Fruit fly (Drosophila melanogaster) whole organism, embryonic: ENCODE data around the gene CG7094.

Experiments
- CG11560 ChIP-seq: fragments of 200-800 bp; sonication (Bioruptor generic); IDR thresholded peaks from 3 replicates; pipeline ENCODE4 v1.3.6; 2022; ENCODE audit warnings: missing biosample characterization, missing genetic modification characterization
- CG12155 ChIP-seq: fragments of 200-800 bp; sonication (Bioruptor generic); optimal IDR thresholded peaks from 3 replicates; lab custom pipeline; 2016; ENCODE audit warnings: missing biosample characterization, missing genetic modification characterization
- CG12659 ChIP-seq: fragments of 200-800 bp; sonication (Bioruptor generic); optimal IDR thresholded peaks from 3 replicates; lab custom pipeline; 2017; ENCODE audit warnings: mild to moderate bottlenecking, missing biosample characterization, missing genetic modification reagents, missing genetic modification characterization
- CG12769 ChIP-seq: fragments of 200-800 bp; sonication (Bioruptor generic); optimal IDR thresholded peaks from 2 replicates; lab custom pipeline; 2019; ENCODE audit warnings: missing biosample characterization, mild to moderate bottlenecking, missing genetic modification characterization, moderate library complexity
- CG14710 ChIP-seq: fragments of 200-800 bp; sonication (Bioruptor generic); optimal IDR thresholded peaks from 3 replicates; lab custom pipeline; 2019; ENCODE audit warnings: missing biosample characterization, mild to moderate bottlenecking, missing genetic modification characterization, moderate library complexity
- CG15073 ChIP-seq: fragments of 200-800 bp; sonication (Bioruptor generic); optimal IDR thresholded peaks from 2 replicates; lab custom pipeline; 2016; ENCODE audit warnings: missing biosample characterization, missing genetic modification characterization
- CG1529 ChIP-seq: fragments of 200-800 bp; sonication (Bioruptor generic); optimal IDR thresholded peaks from 3 replicates; lab custom pipeline; 2018; ENCODE audit warnings: missing biosample characterization, missing genetic modification characterization
- CG1647 ChIP-seq: fragments of 200-800 bp; sonication (Bioruptor generic); optimal IDR thresholded peaks from 3 replicates; lab custom pipeline; 2016; ENCODE audit warnings: missing biosample characterization, missing genetic modification characterization
- CG17328 ChIP-seq: fragments of 200-800 bp; sonication (Bioruptor generic); IDR thresholded peaks from 2 replicates; pipeline ENCODE4 v1.3.6; 2022; ENCODE audit warnings: missing biosample characterization, missing genetic modification characterization
- CG2678 ChIP-seq: fragments of 200-800 bp; sonication (Bioruptor generic); optimal IDR thresholded peaks from 3 replicates; lab custom pipeline; 2019; ENCODE audit warnings: missing biosample characterization, mild to moderate bottlenecking, missing genetic modification characterization, moderate library complexity
- CG6654 ChIP-seq: fragments of 200-800 bp; sonication (Bioruptor generic); optimal IDR thresholded peaks from 2 replicates; lab custom pipeline; 2017; ENCODE audit warnings: missing biosample characterization, mild to moderate bottlenecking, missing genetic modification characterization
- CG6683 ChIP-seq: fragments of 200-800 bp; sonication (Bioruptor generic); optimal IDR thresholded peaks from 2 replicates; lab custom pipeline; 2017; ENCODE audit warnings: missing biosample characterization, mild to moderate bottlenecking, missing genetic modification characterization, missing genetic modification reagents
- CG9215 ChIP-seq: fragments of 200-800 bp; sonication (Bioruptor generic); IDR thresholded peaks from 2 replicates; pipeline ENCODE4 v1.3.6; 2022; ENCODE audit warnings: missing biosample characterization, missing genetic modification characterization
- CG9727 ChIP-seq: fragments of 200-800 bp; sonication (Bioruptor generic); optimal IDR thresholded peaks from 3 replicates; lab custom pipeline; 2017; ENCODE audit warnings: missing biosample characterization, mild to moderate bottlenecking, missing genetic modification characterization
- CG9876 ChIP-seq: fragments of 200-800 bp; sonication (Bioruptor generic); optimal IDR thresholded peaks from 2 replicates; lab custom pipeline; 2016; ENCODE audit warnings: missing biosample characterization, missing genetic modification characterization
- CkIIα-i1 ChIP-seq: fragments of 200-800 bp; sonication (Bioruptor generic); IDR thresholded peaks from 2 replicates; pipeline ENCODE4 v1.3.6; 2022; ENCODE audit warnings: missing biosample characterization, missing genetic modification characterization
- H15 ChIP-seq: fragments of 200-800 bp; sonication (Bioruptor generic); IDR thresholded peaks from 3 replicates; pipeline ENCODE4 v1.3.6; 2022; ENCODE audit warnings: missing biosample characterization, missing genetic modification characterization
- HmgD ChIP-seq: fragments of 200-800 bp; sonication (Bioruptor generic); optimal IDR thresholded peaks from 3 replicates; lab custom pipeline; 2016; ENCODE audit warnings: missing biosample characterization, missing genetic modification characterization
- Hsf ChIP-seq: fragments of 200-800 bp; sonication (Bioruptor generic); optimal IDR thresholded peaks from 3 replicates; lab custom pipeline; 2016; ENCODE audit warnings: missing biosample characterization, missing genetic modification characterization
- Kr ChIP-seq: fragments of 200-800 bp; sonication (Bioruptor generic); optimal IDR thresholded peaks from 2 replicates; lab custom pipeline; 2017; ENCODE audit warnings: missing biosample characterization, mild to moderate bottlenecking, missing genetic modification characterization
- Lhr ChIP-seq: fragments of 200-800 bp; sonication (Bioruptor generic); optimal IDR thresholded peaks from 3 replicates; lab custom pipeline; 2017; ENCODE audit warnings: mild to moderate bottlenecking, missing biosample characterization, missing genetic modification reagents, missing genetic modification characterization
- Meics ChIP-seq: fragments of 200-800 bp; sonication (Bioruptor generic); optimal IDR thresholded peaks from 2 replicates; lab custom pipeline; 2017; ENCODE audit warnings: missing biosample characterization, mild to moderate bottlenecking, missing genetic modification characterization
- NFAT ChIP-seq: fragments of 200-800 bp; sonication (Bioruptor generic); IDR thresholded peaks from 2 replicates; pipeline ENCODE4 v1.3.6; 2022; ENCODE audit warnings: missing biosample characterization, missing genetic modification characterization
- Opbp ChIP-seq: fragments of 200-800 bp; sonication (Bioruptor generic); IDR thresholded peaks from 3 replicates; pipeline ENCODE4 v1.3.6; 2022; ENCODE audit warnings: missing biosample characterization, missing genetic modification characterization; ENCODE audit not compliant: partially characterized antibody
- PHDP ChIP-seq: fragments of 200-800 bp; sonication (Bioruptor generic); optimal IDR thresholded peaks from 3 replicates; lab custom pipeline; 2018; ENCODE audit warnings: missing biosample characterization, mild to moderate bottlenecking, missing genetic modification characterization, moderate library complexity
- Sox100B ChIP-seq: fragments of 200-800 bp; sonication (Bioruptor generic); optimal IDR thresholded peaks from 3 replicates; lab custom pipeline; 2018; ENCODE audit warnings: missing biosample characterization, mild to moderate bottlenecking, missing genetic modification characterization
- Ssrp ChIP-seq: fragments of 200-800 bp; sonication (Bioruptor generic); optimal IDR thresholded peaks from 2 replicates; lab custom pipeline; 2018; ENCODE audit warnings: missing biosample characterization, mild to moderate bottlenecking, missing genetic modification characterization, moderate library complexity
- TFAM ChIP-seq: fragments of 200-800 bp; sonication (Bioruptor generic); optimal IDR thresholded peaks from 2 replicates; lab custom pipeline; 2017; ENCODE audit warnings: missing biosample characterization, missing genetic modification characterization, inconsistent platforms
- YL-1 ChIP-seq: fragments of 200-800 bp; sonication (Bioruptor generic); optimal IDR thresholded peaks from 3 replicates; lab custom pipeline; 2017; ENCODE audit warnings: missing biosample characterization, mild to moderate bottlenecking, missing genetic modification characterization
- az2 ChIP-seq: fragments of 200-800 bp; sonication (Bioruptor generic); optimal IDR thresholded peaks from 3 replicates; lab custom pipeline; 2016; ENCODE audit warnings: missing biosample characterization, missing genetic modification characterization
- bigmax ChIP-seq: fragments of 200-800 bp; sonication (Bioruptor generic); optimal IDR thresholded peaks from 2 replicates; lab custom pipeline; 2018; ENCODE audit warnings: missing biosample characterization, mild to moderate bottlenecking, missing genetic modification characterization
- cad ChIP-seq: fragments of >200 bp; optimal IDR thresholded peaks from 2 replicates; lab custom pipeline; 2017; ENCODE audit warnings: missing biosample characterization, missing genetic modification characterization
- cato ChIP-seq: fragments of 200-800 bp; sonication (Bioruptor generic); optimal IDR thresholded peaks from 2 replicates; lab custom pipeline; 2016; ENCODE audit warnings: missing biosample characterization, missing genetic modification characterization, borderline replicate concordance
- dati ChIP-seq: fragments of 200-800 bp; sonication (Bioruptor generic); IDR thresholded peaks from 2 replicates; pipeline ENCODE4 v1.3.6; 2022; ENCODE audit warnings: missing biosample characterization, missing genetic modification characterization
- dmrt11E ChIP-seq: fragments of 200-800 bp; sonication (Bioruptor generic); optimal IDR thresholded peaks from 3 replicates; lab custom pipeline; 2018; ENCODE audit warnings: missing biosample characterization, mild to moderate bottlenecking, missing genetic modification characterization, moderate library complexity
- ems ChIP-seq: fragments of 200-800 bp; sonication (Bioruptor generic); optimal IDR thresholded peaks from 3 replicates; lab custom pipeline; 2016; ENCODE audit warnings: missing biosample characterization, missing genetic modification characterization
- eyg ChIP-seq: fragments of 200-800 bp; sonication (Bioruptor generic); optimal IDR thresholded peaks from 3 replicates; lab custom pipeline; 2016; ENCODE audit warnings: missing biosample characterization, missing genetic modification characterization
- gcm ChIP-seq: fragments of 200-800 bp; sonication (Bioruptor generic); optimal IDR thresholded peaks from 2 replicates; lab custom pipeline; 2019; ENCODE audit warnings: missing biosample characterization, mild to moderate bottlenecking, missing genetic modification characterization, moderate library complexity
- gt ChIP-seq: fragments of 200-800 bp; sonication (Bioruptor generic); IDR thresholded peaks from 2 replicates; pipeline ENCODE4 v1.3.6; 2022; ENCODE audit warnings: missing biosample characterization, missing genetic modification characterization
- lola ChIP-seq, 3 experiments: fragments of >200 bp in 2 of 3; fragments of 200-800 bp in 1 of 3; sonication (Bioruptor generic) in 1 of 3; optimal IDR thresholded peaks; 2 replicates each; lab custom pipeline; 2017 to 2019; ENCODE audit warnings: missing biosample characterization in 3 of 3, missing genetic modification characterization in 3 of 3, mild to moderate bottlenecking in 1 of 3, moderate library complexity in 1 of 3
- maf-S ChIP-seq: fragments of 200-800 bp; sonication (Bioruptor generic); optimal IDR thresholded peaks from 2 replicates; lab custom pipeline; 2016; ENCODE audit warnings: missing biosample characterization, missing genetic modification characterization
- nmo ChIP-seq: fragments of 200-800 bp; sonication (Bioruptor generic); optimal IDR thresholded peaks from 2 replicates; lab custom pipeline; 2018; ENCODE audit warnings: missing biosample characterization, mild to moderate bottlenecking, missing genetic modification characterization, moderate library complexity
- prd ChIP-seq, 3 experiments: fragments of >200 bp in 2 of 3; fragments of 200-800 bp in 1 of 3; sonication (Bioruptor generic) in 1 of 3; optimal IDR thresholded peaks in 2 of 3; IDR thresholded peaks in 1 of 3; 2 replicates in 2 of 3; 3 replicates in 1 of 3; pipeline versions ENCODE4 v1.3.6 to Lab custom; 2017 to 2022; ENCODE audit warnings: missing biosample characterization in 1 of 3, missing genetic modification characterization in 1 of 3
- rib ChIP-seq: fragments of 200-800 bp; sonication (Bioruptor generic); IDR thresholded peaks from 2 replicates; pipeline ENCODE4 v1.3.6; 2022; ENCODE audit warnings: missing biosample characterization, missing genetic modification characterization
- sd ChIP-seq: fragments of 200-800 bp; sonication (Bioruptor generic); optimal IDR thresholded peaks from 3 replicates; lab custom pipeline; 2018; ENCODE audit warnings: missing biosample characterization, mild to moderate bottlenecking, missing genetic modification characterization, moderate library complexity
- ssp ChIP-seq: fragments of 200-800 bp; sonication (Bioruptor generic); IDR thresholded peaks from 2 replicates; pipeline ENCODE4 v1.3.6; 2022; ENCODE audit warnings: missing biosample characterization, missing genetic modification characterization
- stwl ChIP-seq: fragments of 200-800 bp; sonication (Bioruptor generic); optimal IDR thresholded peaks from 3 replicates; lab custom pipeline; 2018; ENCODE audit warnings: missing biosample characterization, mild to moderate bottlenecking, missing genetic modification characterization, moderate library complexity
- ttk ChIP-seq: fragments of 200-800 bp; sonication (Bioruptor generic); IDR thresholded peaks from 2 replicates; pipeline ENCODE4 v2.1.2; 2022; ENCODE audit warnings: missing biosample characterization, missing genetic modification characterization
- z ChIP-seq: fragments of 200-800 bp; sonication (Bioruptor generic); IDR thresholded peaks from 3 replicates; pipeline ENCODE4 v1.3.6; 2022; ENCODE audit warnings: missing biosample characterization, missing genetic modification characterization

The CG7094 gene

DNA sequence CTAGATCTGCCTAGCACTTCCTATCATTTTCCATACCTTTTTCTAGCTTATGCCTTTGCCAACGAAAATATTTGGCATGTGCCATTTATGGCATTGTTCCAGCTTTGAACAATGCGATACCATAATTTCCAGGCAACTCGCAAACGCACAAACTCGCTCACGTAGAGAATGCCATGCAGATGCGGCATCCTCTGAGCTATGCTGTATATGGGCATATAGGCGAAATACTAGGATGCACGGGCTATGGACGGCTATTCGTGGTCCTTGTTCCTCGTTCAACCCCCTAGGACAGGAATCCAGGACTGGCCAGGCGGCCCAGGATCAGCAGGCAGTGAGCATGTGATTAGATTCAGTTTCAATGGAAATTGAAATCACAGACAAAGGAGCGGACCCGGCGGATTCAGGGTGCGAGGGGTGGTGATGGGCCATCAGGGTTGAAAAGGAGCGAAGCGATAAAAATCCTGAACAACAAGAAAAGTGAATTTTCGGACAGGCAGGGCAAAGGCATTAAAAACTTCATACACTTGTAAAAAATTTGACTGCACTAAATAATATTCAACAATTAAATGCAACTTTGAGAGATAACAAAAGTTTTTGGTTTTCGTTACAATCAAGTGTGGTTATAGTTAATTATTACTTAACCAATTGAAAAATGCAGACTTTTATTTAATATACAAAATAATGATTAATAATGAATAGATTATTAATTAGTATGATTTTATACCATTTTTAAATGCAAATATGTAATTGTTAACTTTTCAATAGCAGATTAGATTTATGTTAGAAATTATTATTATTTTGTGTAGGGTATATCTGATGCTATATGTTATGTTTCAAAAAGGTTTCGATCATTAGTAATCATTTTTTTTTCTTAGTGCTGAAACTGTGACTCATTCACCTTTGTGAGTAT lies 32.9 kb upstream of the CG7094 start (continued):
- TF ChIP-seq CkIIα-i1 (GFP tag; lab: Robert Waterston, UW): no peak
- no peak for TF ChIP-seq cad
- TF ChIP-seq gcm (GFP tag; lab: Kevin White, UChicago): no peak
- TF ChIP-seq CG1529 (GFP tag; lab: Kevin White, UChicago): no peak
- TF ChIP-seq Kr (GFP tag; lab: Kevin White, UChicago): no peak
- no peak for TF ChIP-seq CG11560 (tag; lab: Robert Waterston, UW)
- TF ChIP-seq Hsf (GFP tag; lab: Kevin White, UChicago): no peak
- no peak for TF ChIP-seq NFAT (GFP tag; lab: Robert Waterston, UW)
- no peak for TF ChIP-seq CG17328 (GFP tag; lab: Robert Waterston, UW)
- TF ChIP-seq ttk: 0 out of 2 replicates have a peak, but pooled peaks have one; percentile 24
- no peak for TF ChIP-seq bigmax (GFP tag; lab: Kevin White, UChicago)
- TF ChIP-seq Ssrp (tag; lab: Kevin White, UChicago): peak; percentile 72
- peak; percentile 82 for TF ChIP-seq nmo (GFP tag; lab: Kevin White, UChicago)
- TF ChIP-seq gt (GFP tag; lab: Robert Waterston, UW): no peak
- TF ChIP-seq dati (GFP tag; lab: Robert Waterston, UW): no peak
- no peak for TF ChIP-seq Lhr (GFP tag; lab: Kevin White, UChicago)
- no peak for TF ChIP-seq CG12155
- TF ChIP-seq CG6654: no peak
- TF ChIP-seq CG15073 (GFP tag; lab: Kevin White, UChicago): no peak
- no peak for TF ChIP-seq cato (GFP tag; lab: Kevin White, UChicago)
- TF ChIP-seq TFAM (GFP tag; lab: Kevin White, UChicago): no peak
- no peak for TF ChIP-seq stwl (tag; lab: Kevin White, UChicago)
- TF ChIP-seq YL-1 (GFP tag; lab: Kevin White, UChicago): no peak
- TF ChIP-seq CG9876 (GFP tag; lab: Kevin White, UChicago): no peak
- no peak for TF ChIP-seq eyg (GFP tag; lab: Kevin White, UChicago)
- no peak for TF ChIP-seq CG9215 (GFP tag; lab: Robert Waterston, UW)
- TF ChIP-seq PHDP (tag; lab: Kevin White, UChicago): peak; percentile 48
- no peak for TF ChIP-seq maf-S (GFP tag; lab: Kevin White, UChicago)
- peak; percentile 50 for TF ChIP-seq CG12659 (GFP tag; lab: Kevin White, UChicago)
- TF ChIP-seq Sox100B: peak; percentile 74
- TF ChIP-seq prd (optimal IDR thresholded peaks at IDR 0.05; lab: Kevin White, UChicago): no peak
- TF ChIP-seq prd (GFP tag; IDR thresholded peaks at IDR 0.05; lab: Robert Waterston, UW): no peak
- peak; percentile 80 for TF ChIP-seq dmrt11E (tag; lab: Kevin White, UChicago)
- no peak for TF ChIP-seq HmgD
- no peak for TF ChIP-seq CG1647 (GFP tag; lab: Kevin White, UChicago)
- TF ChIP-seq rib (GFP tag; lab: Robert Waterston, UW): no peak
- TF ChIP-seq Meics (GFP tag; lab: Kevin White, UChicago): peak; percentile 47
- peak; percentile 2 for TF ChIP-seq sd (tag; lab: Kevin White, UChicago)
- TF ChIP-seq CG2678 (tag; lab: Kevin White, UChicago): peak; percentile 82
- TF ChIP-seq CG9727 (GFP tag; lab: Kevin White, UChicago): peak; percentile 74
- no peak for TF ChIP-seq ems (GFP tag; lab: Kevin White, UChicago)
- TF ChIP-seq CG6683: peak; percentile 16
- TF ChIP-seq ssp (GFP tag; lab: Robert Waterston, UW): no peak
- no peak for TF ChIP-seq Opbp
- peak; percentile 23 for TF ChIP-seq az2 (GFP tag; lab: Kevin White, UChicago)
- no peak for TF ChIP-seq z (GFP tag; lab: Robert Waterston, UW)
- TF ChIP-seq H15: no peak
- TF ChIP-seq CG12769: no peak
- TF ChIP-seq lola (GFP tag; optimal IDR thresholded peaks at IDR 0.05; lab: Kevin White, UChicago): peak in 1 of 3 experiments; percentile 84
- peak; percentile 79 for TF ChIP-seq CG14710 (tag; lab: Kevin White, UChicago)
